Worm (Caenorhabditis elegans) whole organism, L1 larva: Measurements from ENCODE around the gene T28C6.10.
A peak's percentile ranks its signal among the peaks of the same experiment; 100 is the strongest.

ENCODE experiments used
- C16A3.4 ChIP-seq: fragments of 150-350 bp; optimal IDR thresholded peaks from 2 replicates; lab custom pipeline; 2014; ENCODE audit warnings: missing biosample characterization, missing genetic modification characterization
- C34B4.2 ChIP-seq: sonication (generic microtip); optimal IDR thresholded peaks from 2 replicates; lab custom pipeline; 2017; ENCODE audit warnings: mild to moderate bottlenecking, missing genetic modification characterization, missing compliant biosample characterization
- F16B12.6 ChIP-seq: fragments of 150-350 bp; optimal IDR thresholded peaks from 2 replicates; lab custom pipeline; 2014; ENCODE audit warnings: missing biosample characterization, missing genetic modification characterization
- Y116A8C.19 ChIP-seq: sonication (generic microtip); optimal IDR thresholded peaks from 2 replicates; lab custom pipeline; 2016; ENCODE audit warnings: missing compliant biosample characterization, missing genetic modification characterization, borderline replicate concordance
- aly-2 ChIP-seq: fragments of 150-350 bp; optimal IDR thresholded peaks from 2 replicates; lab custom pipeline; 2014; ENCODE audit warnings: missing biosample characterization, missing genetic modification characterization
- ceh-63 ChIP-seq: fragments of 200-800 bp; sonication (Bioruptor generic); optimal IDR thresholded peaks from 2 replicates; lab custom pipeline; 2018; ENCODE audit warnings: mild to moderate bottlenecking, missing genetic modification characterization, missing compliant biosample characterization
- ceh-82 ChIP-seq, 3 experiments: fragments of 150-350 bp in 1 of 3; sonication (generic microtip) in 2 of 3; optimal IDR thresholded peaks; 2 replicates each; lab custom pipeline; 2014 to 2017; ENCODE audit warnings: missing biosample characterization in 3 of 3, missing genetic modification characterization in 3 of 3
- ceh-90 ChIP-seq: sonication (generic microtip); optimal IDR thresholded peaks from 2 replicates; lab custom pipeline; 2016; ENCODE audit warnings: missing genetic modification characterization, missing compliant biosample characterization
- dsc-1 ChIP-seq: sonication (generic microtip); optimal IDR thresholded peaks from 2 replicates; lab custom pipeline; 2016; ENCODE audit warnings: mild to moderate bottlenecking, missing genetic modification characterization, missing compliant biosample characterization
- efl-3 ChIP-seq: fragments of 200-800 bp; sonication (Bioruptor generic); optimal IDR thresholded peaks from 2 replicates; lab custom pipeline; 2018; ENCODE audit warnings: mild to moderate bottlenecking, missing genetic modification characterization, missing compliant biosample characterization
- egl-27 ChIP-seq, 2 experiments: fragments of 150-350 bp in 1 of 2; sonication (generic microtip); optimal IDR thresholded peaks; 3 replicates each; lab custom pipeline; 2017 to 2018; ENCODE audit warnings: missing biosample characterization in 2 of 2, missing genetic modification characterization in 2 of 2, missing genetic modification reagents in 2 of 2
- elt-2 ChIP-seq: sonication (generic microtip); optimal IDR thresholded peaks from 2 replicates; lab custom pipeline; 2016; ENCODE audit warnings: missing genetic modification characterization, mild to moderate bottlenecking, inconsistent platforms, missing compliant biosample characterization, missing genetic modification reagents
- elt-3 ChIP-seq, 6 experiments: fragments of 150-350 bp in 1 of 6; sonication (generic microtip); optimal IDR thresholded peaks; 2 replicates each; lab custom pipeline; 2017 to 2018; ENCODE audit warnings: missing biosample characterization in 6 of 6, missing genetic modification characterization in 6 of 6, inconsistent platforms in 1 of 6
- ets-5 ChIP-seq: fragments of 200-800 bp; sonication (Bioruptor generic); IDR thresholded peaks from 2 replicates; pipeline ENCODE4 v1.3.6; 2022; ENCODE audit warnings: missing genetic modification characterization, missing compliant biosample characterization
- fkh-10 ChIP-seq: sonication (generic microtip); optimal IDR thresholded peaks from 2 replicates; lab custom pipeline; 2017; ENCODE audit warnings: missing biosample characterization, missing genetic modification reagents, missing genetic modification characterization
- fos-1 ChIP-seq: fragments of 150-350 bp; optimal IDR thresholded peaks from 2 replicates; lab custom pipeline; 2014; ENCODE audit warnings: missing biosample characterization, missing genetic modification characterization
- grh-1 ChIP-seq: fragments of 200-800 bp; sonication (Bioruptor generic); IDR thresholded peaks from 2 replicates; pipeline ENCODE4 v1.3.6; 2022; ENCODE audit warnings: missing genetic modification reagents, missing genetic modification characterization, missing compliant biosample characterization
- hlh-17 ChIP-seq: fragments of 200-800 bp; sonication (Bioruptor generic); optimal IDR thresholded peaks from 2 replicates; lab custom pipeline; 2018; ENCODE audit warnings: missing genetic modification characterization, mild to moderate bottlenecking, missing compliant biosample characterization, moderate library complexity, borderline replicate concordance
- hlh-4 ChIP-seq: sonication (generic microtip); optimal IDR thresholded peaks from 2 replicates; lab custom pipeline; 2016; ENCODE audit warnings: mild to moderate bottlenecking, missing genetic modification characterization, missing compliant biosample characterization
- irx-1 ChIP-seq: sonication (generic microtip); optimal IDR thresholded peaks from 2 replicates; lab custom pipeline; 2016; ENCODE audit warnings: missing genetic modification characterization, missing compliant biosample characterization
- jun-1 ChIP-seq: fragments of 150-350 bp; optimal IDR thresholded peaks from 2 replicates; lab custom pipeline; 2014; ENCODE audit warnings: missing biosample characterization, missing genetic modification reagents, missing genetic modification characterization
- lin-13 ChIP-seq: fragments of 150-350 bp; optimal IDR thresholded peaks from 2 replicates; lab custom pipeline; 2014; ENCODE audit warnings: missing biosample characterization, missing genetic modification reagents, missing genetic modification characterization
- lin-14 ChIP-seq: fragments of 200-800 bp; sonication (Bioruptor generic); optimal IDR thresholded peaks from 2 replicates; lab custom pipeline; 2018; ENCODE audit warnings: mild to moderate bottlenecking, missing genetic modification characterization, moderate library complexity, missing compliant biosample characterization
- lin-15B ChIP-seq: fragments of 150-350 bp; sonication (generic microtip); optimal IDR thresholded peaks from 3 replicates; lab custom pipeline; 2014; ENCODE audit warnings: missing biosample characterization, missing genetic modification characterization
- lin-35 ChIP-seq, 2 experiments: fragments of 150-350 bp; optimal IDR thresholded peaks; 2 replicates each; lab custom pipeline; 2014; ENCODE audit warnings: missing biosample characterization in 2 of 2, missing genetic modification characterization in 2 of 2, missing genetic modification reagents in 2 of 2
- mab-9 ChIP-seq: fragments of 200-800 bp; sonication (Bioruptor generic); IDR thresholded peaks from 2 replicates; pipeline ENCODE4 v1.3.6; 2022; ENCODE audit warnings: missing genetic modification reagents, missing genetic modification characterization, missing compliant biosample characterization
- mdl-1 ChIP-seq, 2 experiments: fragments of 150-350 bp; optimal IDR thresholded peaks; 2 replicates each; lab custom pipeline; 2014 to 2017; ENCODE audit warnings: missing biosample characterization in 2 of 2, missing genetic modification characterization in 2 of 2, inconsistent platforms in 1 of 2
- mep-1 ChIP-seq: fragments of 150-350 bp; optimal IDR thresholded peaks from 2 replicates; lab custom pipeline; 2014; ENCODE audit warnings: missing biosample characterization, missing genetic modification characterization
- nhr-12 ChIP-seq: sonication (generic microtip); optimal IDR thresholded peaks from 2 replicates; lab custom pipeline; 2017; ENCODE audit warnings: missing biosample characterization, missing genetic modification characterization
- nhr-19 ChIP-seq: fragments of 200-800 bp; sonication (Bioruptor generic); conservative IDR thresholded peaks from 2 replicates; pipeline ENCODE4 v1.3.6; 2022; ENCODE audit warnings: missing genetic modification characterization, missing compliant biosample characterization
- nhr-28 ChIP-seq: fragments of 150-350 bp; optimal IDR thresholded peaks from 2 replicates; lab custom pipeline; 2014; ENCODE audit warnings: missing biosample characterization, missing genetic modification characterization
- nhr-47 ChIP-seq: sonication (generic microtip); optimal IDR thresholded peaks from 2 replicates; lab custom pipeline; 2016; ENCODE audit warnings: mild to moderate bottlenecking, missing genetic modification characterization, moderate library complexity, missing compliant biosample characterization
- nhr-71 ChIP-seq: sonication (generic microtip); optimal IDR thresholded peaks from 2 replicates; lab custom pipeline; 2016; ENCODE audit warnings: mild to moderate bottlenecking, missing genetic modification characterization, moderate library complexity, missing compliant biosample characterization
- nhr-84 ChIP-seq: sonication (generic microtip); optimal IDR thresholded peaks from 2 replicates; lab custom pipeline; 2017; ENCODE audit warnings: missing biosample characterization, missing genetic modification characterization
- nhr-85 ChIP-seq: sonication (generic microtip); peaks from one replicate; lab custom pipeline; 2016; ENCODE audit warnings: missing genetic modification characterization, inconsistent platforms, missing compliant biosample characterization
- nhr-90 ChIP-seq: sonication (generic microtip); optimal IDR thresholded peaks from 2 replicates; lab custom pipeline; 2016; ENCODE audit warnings: mild to moderate bottlenecking, missing genetic modification characterization, missing compliant biosample characterization; ENCODE audit not compliant: poor library complexity
- pqm-1 ChIP-seq: sonication (generic microtip); optimal IDR thresholded peaks from 3 replicates; lab custom pipeline; 2017; ENCODE audit warnings: missing biosample characterization, missing genetic modification characterization
- snu-23 ChIP-seq: sonication (generic microtip); optimal IDR thresholded peaks from 2 replicates; lab custom pipeline; 2016; ENCODE audit warnings: missing genetic modification characterization, missing compliant biosample characterization
- sup-37 ChIP-seq: fragments of 200-800 bp; sonication (Bioruptor generic); optimal IDR thresholded peaks from 2 replicates; lab custom pipeline; 2018; ENCODE audit warnings: mild to moderate bottlenecking, missing genetic modification characterization, missing compliant biosample characterization
- tbx-2 ChIP-seq: sonication (generic microtip); optimal IDR thresholded peaks from 2 replicates; lab custom pipeline; 2016; ENCODE audit warnings: missing genetic modification characterization, missing compliant biosample characterization
- unc-62 ChIP-seq: fragments of 150-350 bp; optimal IDR thresholded peaks from 2 replicates; lab custom pipeline; 2014; ENCODE audit warnings: missing biosample characterization, missing genetic modification reagents, missing genetic modification characterization
- unc-86 ChIP-seq: sonication (generic microtip); optimal IDR thresholded peaks from 2 replicates; lab custom pipeline; 2016; ENCODE audit warnings: missing genetic modification characterization, missing compliant biosample characterization
- xbp-1 ChIP-seq: sonication (generic microtip); optimal IDR thresholded peaks from 2 replicates; lab custom pipeline; 2016; ENCODE audit warnings: missing genetic modification characterization, missing compliant biosample characterization
- zag-1 ChIP-seq: fragments of 150-350 bp; optimal IDR thresholded peaks from 2 replicates; lab custom pipeline; 2014; ENCODE audit warnings: missing biosample characterization, missing genetic modification characterization
- zip-4 ChIP-seq: fragments of 200-800 bp; sonication (Bioruptor generic); optimal IDR thresholded peaks from 2 replicates; lab custom pipeline; 2018; ENCODE audit warnings: mild to moderate bottlenecking, missing genetic modification characterization, moderate library complexity, missing compliant biosample characterization

Gene T28C6.10

ce11 chrIV:8821147-8821546, 3.4 kb downstream of the T28C6.10 start, which contains the start of gene T28C6.5:
Gene T28C6.5, plus strand, starts transcription at chrIV:8821447.
- no peak for TF ChIP-seq nhr-84
- TF ChIP-seq egl-27 (tag; optimal IDR thresholded peaks at IDR 0.05; lab: Kevin White, UChicago), result no peak
- TF ChIP-seq aly-2 (tag; lab: Kevin White, UChicago), result no peak
- TF ChIP-seq mab-9 (GFP tag; lab: Robert Waterston, UW), result no peak
- no peak for TF ChIP-seq ceh-63
- TF ChIP-seq zip-4 (GFP tag; lab: Kevin White, UChicago), result no peak
- no peak for TF ChIP-seq Y116A8C.19 (tag; lab: Kevin White, UChicago)
- no peak for TF ChIP-seq lin-13 (GFP tag; lab: Kevin White, UChicago)
- no peak for TF ChIP-seq nhr-85

- peak; percentile 92 for TF ChIP-seq aly-2 (tag; lab: Kevin White, UChicago)
- no peak for TF ChIP-seq ceh-82 (tag; optimal IDR thresholded peaks at IDR 0.05; lab: Kevin White, UChicago)
- no peak for TF ChIP-seq lin-35 (GFP tag; optimal IDR thresholded peaks at IDR 0.05; lab: Kevin White, UChicago)
- no peak for TF ChIP-seq dsc-1 (tag; lab: Kevin White, UChicago)
- no peak for TF ChIP-seq fos-1 (tag; lab: Kevin White, UChicago)
- no peak for TF ChIP-seq F16B12.6
- no peak for TF ChIP-seq C16A3.4 (tag; lab: Kevin White, UChicago)
- TF ChIP-seq nhr-85, result peak; percentile 75
- TF ChIP-seq zag-1 (tag; lab: Kevin White, UChicago), result no peak
- no peak for TF ChIP-seq nhr-28 (tag; lab: Kevin White, UChicago)
- TF ChIP-seq unc-86 (tag; lab: Kevin White, UChicago), result no peak
- peak; percentile 31 for TF ChIP-seq nhr-90 (tag; lab: Kevin White, UChicago)
- TF ChIP-seq ceh-90, result no peak
- TF ChIP-seq egl-27 (tag; optimal IDR thresholded peaks at IDR 0.05; lab: Kevin White, UChicago), result no peak
- peak; percentile 24 for TF ChIP-seq nhr-71 (tag; lab: Kevin White, UChicago)
- TF ChIP-seq pqm-1, result no peak
- TF ChIP-seq lin-14 (GFP tag; lab: Kevin White, UChicago), result peak; percentile 28
- peak; percentile 12 for TF ChIP-seq tbx-2
- no peak for TF ChIP-seq jun-1 (tag; lab: Kevin White, UChicago)
- TF ChIP-seq elt-3 (tag; optimal IDR thresholded peaks at IDR 0.05; lab: Kevin White, UChicago), result peak in 2 of 6 experiments; percentile 18 to 36
- no peak for TF ChIP-seq ceh-63
- no peak for TF ChIP-seq nhr-19 (GFP tag; lab: Robert Waterston, UW)
- TF ChIP-seq lin-13 (GFP tag; lab: Kevin White, UChicago), result no peak
- no peak for TF ChIP-seq efl-3 (GFP tag; lab: Kevin White, UChicago)
- TF ChIP-seq nhr-12 (tag; lab: Kevin White, UChicago), result no peak
- no peak for TF ChIP-seq hlh-4 (tag; lab: Kevin White, UChicago)
- no peak for TF ChIP-seq unc-62 (GFP tag; lab: Kevin White, UChicago)
- no peak for TF ChIP-seq nhr-47 (tag; lab: Kevin White, UChicago)
- TF ChIP-seq, all 84 proteins: peak for 7
Observed at ce11 chrIV:8822598-8822997, 4.9 kb downstream of the T28C6.10 start.

ce11 chrIV:8824145-8824833, 6.5 kb downstream of the T28C6.10 start, which contains the start of the genes col-117 and col-3:
Gene col-117, minus strand, starts transcription at chrIV:8824195.
Gene col-3, plus strand, starts transcription at chrIV:8824783.
- TF ChIP-seq lin-35 (GFP tag; optimal IDR thresholded peaks at IDR 0.05; lab: Kevin White, UChicago) (peak in 1 of 2 experiments; percentile 1), C34B4.2 (tag; lab: Kevin White, UChicago) (no peak), sup-37 (GFP tag; lab: Kevin White, UChicago) (no peak), snu-23 (peak; percentile 58), xbp-1 (tag; lab: Kevin White, UChicago) (no peak), fkh-10 (GFP tag; lab: Kevin White, UChicago) (no peak), nhr-90 (tag; lab: Kevin White, UChicago) (peak; percentile 18), ets-5 (GFP tag; lab: Robert Waterston, UW) (no peak), efl-3 (GFP tag; lab: Kevin White, UChicago) (no peak), nhr-84 (no peak), mep-1 (peak; percentile 59), C16A3.4 (tag; lab: Kevin White, UChicago) (peak; percentile 35), tbx-2 (peak; percentile 39), nhr-28 (tag; lab: Kevin White, UChicago) (no peak), irx-1 (tag; lab: Kevin White, UChicago) (peak; percentile 52), nhr-19 (GFP tag; lab: Robert Waterston, UW) (peak; percentile 37), elt-2 (no peak), ceh-63 (no peak), elt-3 (tag; optimal IDR thresholded peaks at IDR 0.05; lab: Kevin White, UChicago) (peak in 4 of 6 experiments; percentile 32 to 84 (median 62)), lin-15B (tag; lab: Kevin White, UChicago) (no peak), lin-14 (GFP tag; lab: Kevin White, UChicago) (peak; percentile 88), pqm-1 (no peak), hlh-17 (no peak), grh-1 (0 out of 2 replicates have a peak, but pooled peaks have one; percentile 23), mdl-1 (tag; optimal IDR thresholded peaks at IDR 0.05; lab: Kevin White, UChicago) (peak in 1 of 2 experiments; percentile 17), nhr-71 (tag; lab: Kevin White, UChicago) (peak; percentile 60)
